Worm (Caenorhabditis elegans) whole organism, early embryonic: ENCODE measurements around the gene hpa-1.

ENCODE experiments used
- ama-1 ChIP-seq: fragments of 150-350 bp; optimal IDR thresholded peaks from 2 replicates; lab custom pipeline; 2014
- ets-7 ChIP-seq: sonication (generic microtip); optimal IDR thresholded peaks from 2 replicates; lab custom pipeline; 2016; ENCODE audit warnings: missing genotype, missing genetic modification characterization, missing compliant biosample characterization
- hmbx-1 ChIP-seq: sonication (generic microtip); optimal IDR thresholded peaks from 2 replicates; lab custom pipeline; 2016; ENCODE audit warnings: mild to moderate bottlenecking, missing genetic modification characterization, missing compliant biosample characterization
- tbx-37 ChIP-seq: fragments of 200-800 bp; sonication (Bioruptor generic); conservative IDR thresholded peaks from 2 replicates; pipeline ENCODE4 v1.3.6; 2022; ENCODE audit warnings: missing genetic modification reagents, missing genetic modification characterization, missing compliant biosample characterization

DNA sequence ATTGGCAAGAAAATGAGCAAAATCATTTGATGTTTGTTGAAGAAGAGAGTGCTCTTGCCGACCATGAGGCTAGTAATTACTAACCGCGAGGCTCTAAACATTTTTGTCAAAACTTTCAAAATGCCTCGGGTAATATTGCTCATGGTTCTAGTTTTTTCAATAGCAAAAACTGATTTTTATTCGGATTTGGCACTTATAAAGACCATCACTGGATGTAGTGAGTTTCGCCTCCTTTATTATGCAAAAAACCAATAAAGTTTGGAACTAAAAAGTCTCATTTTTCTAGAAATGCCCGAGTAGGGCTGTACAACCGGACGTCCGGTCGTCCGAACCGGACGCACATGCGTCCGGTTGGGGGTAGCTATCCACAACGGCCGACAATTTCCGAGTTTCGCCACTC lies at the start of gene hpa-1, which contains the start of gene irld-39:
- TF ChIP-seq tbx-37 (GFP tag; lab: Robert Waterston, UW) = no peak
- no peak for TF ChIP-seq ets-7
- no peak for TF ChIP-seq ama-1
- no peak for TF ChIP-seq hmbx-1
